Worm (Caenorhabditis elegans) whole organism, early embryonic: Measurements from ENCODE around the gene fip-2.

Source experiments
- B0310.2 ChIP-seq: sonication (generic microtip); optimal IDR thresholded peaks from 2 replicates; lab custom pipeline; 2016; ENCODE audit warnings: mild to moderate bottlenecking, missing genetic modification characterization, missing compliant biosample characterization
- F13C5.2 ChIP-seq: sonication (generic microtip); optimal IDR thresholded peaks from 2 replicates; lab custom pipeline; 2017; ENCODE audit warnings: mild to moderate bottlenecking, missing genetic modification characterization, inconsistent platforms, missing compliant biosample characterization
- aly-1 ChIP-seq: sonication (generic microtip); optimal IDR thresholded peaks from 2 replicates; lab custom pipeline; 2016; ENCODE audit warnings: missing genetic modification characterization, missing compliant biosample characterization
- ama-1 ChIP-seq: fragments of 150-350 bp; optimal IDR thresholded peaks from 2 replicates; lab custom pipeline; 2014
- ceh-13 ChIP-seq: fragments of 200-800 bp; sonication (Bioruptor generic); optimal IDR thresholded peaks from 2 replicates; lab custom pipeline; 2018; ENCODE audit warnings: mild to moderate bottlenecking, missing genetic modification characterization, missing compliant biosample characterization
- ceh-36 ChIP-seq: sonication (generic microtip); optimal IDR thresholded peaks from 2 replicates; lab custom pipeline; 2016; ENCODE audit warnings: missing genetic modification characterization, inconsistent platforms, missing compliant biosample characterization
- ets-7 ChIP-seq: sonication (generic microtip); optimal IDR thresholded peaks from 2 replicates; lab custom pipeline; 2016; ENCODE audit warnings: missing genotype, missing genetic modification characterization, missing compliant biosample characterization
- flt-1 ChIP-seq: fragments of 200-800 bp; sonication (Bioruptor generic); IDR thresholded peaks from 2 replicates; pipeline ENCODE4 v1.3.6; 2022; ENCODE audit warnings: missing genetic modification characterization, missing compliant biosample characterization
- hmbx-1 ChIP-seq: sonication (generic microtip); optimal IDR thresholded peaks from 2 replicates; lab custom pipeline; 2016; ENCODE audit warnings: mild to moderate bottlenecking, missing genetic modification characterization, missing compliant biosample characterization
- hmg-4 ChIP-seq: fragments of 200-800 bp; sonication (Bioruptor generic); optimal IDR thresholded peaks from 2 replicates; lab custom pipeline; 2018; ENCODE audit warnings: mild to moderate bottlenecking, missing genetic modification characterization, missing compliant biosample characterization
- hnd-1 ChIP-seq: sonication (generic microtip); optimal IDR thresholded peaks from 2 replicates; lab custom pipeline; 2016; ENCODE audit warnings: missing genetic modification characterization, missing compliant biosample characterization
- pes-1 ChIP-seq: fragments of 200-800 bp; sonication (Bioruptor generic); IDR thresholded peaks from 2 replicates; pipeline ENCODE4 v1.3.6; 2022; ENCODE audit warnings: missing genetic modification reagents, missing genetic modification characterization, missing compliant biosample characterization
- scrt-1 ChIP-seq: fragments of 200-800 bp; sonication (Bioruptor generic); IDR thresholded peaks from 2 replicates; pipeline ENCODE4 v1.3.6; 2022; ENCODE audit warnings: missing genetic modification characterization, missing compliant biosample characterization
- sea-1 ChIP-seq: fragments of 200-800 bp; sonication (Bioruptor generic); conservative IDR thresholded peaks from 2 replicates; pipeline ENCODE4 v1.3.6; 2022; ENCODE audit warnings: missing genetic modification characterization, missing compliant biosample characterization
- tbx-11 ChIP-seq: fragments of 200-800 bp; sonication (Bioruptor generic); IDR thresholded peaks from 2 replicates; pipeline ENCODE4 v1.3.6; 2022; ENCODE audit warnings: missing genetic modification characterization, missing compliant biosample characterization
- tbx-37 ChIP-seq: fragments of 200-800 bp; sonication (Bioruptor generic); conservative IDR thresholded peaks from 2 replicates; pipeline ENCODE4 v1.3.6; 2022; ENCODE audit warnings: missing genetic modification reagents, missing genetic modification characterization, missing compliant biosample characterization
- tra-4 ChIP-seq: sonication (generic microtip); optimal IDR thresholded peaks from 2 replicates; lab custom pipeline; 2017; ENCODE audit warnings: missing genetic modification characterization, missing compliant biosample characterization

Gene fip-2

ce11 chrV:9044871-9045270, 22.9 kb upstream of the fip-2 start, which contains the start of gene nhr-30:
Gene nhr-30 (plus strand): TSS chrV:9045171.
- TF ChIP-seq ama-1 (lab: Kevin White, UChicago): no peak
- TF ChIP-seq tbx-11 (GFP tag; lab: Robert Waterston, UW): no peak
- TF ChIP-seq hmg-4 (GFP tag; lab: Kevin White, UChicago): no peak
- TF ChIP-seq hmbx-1 (tag; lab: Kevin White, UChicago): no peak
- TF ChIP-seq aly-1 (tag; lab: Kevin White, UChicago): no peak
- no peak for TF ChIP-seq hnd-1 (tag; lab: Kevin White, UChicago)
- no peak for TF ChIP-seq F13C5.2 (tag; lab: Kevin White, UChicago)
- TF ChIP-seq ceh-36 (tag; lab: Kevin White, UChicago): no peak
- TF ChIP-seq sea-1: no peak
- no peak for TF ChIP-seq tra-4 (tag; lab: Kevin White, UChicago)
- TF ChIP-seq ceh-13 (GFP tag; lab: Kevin White, UChicago): no peak
- no peak for TF ChIP-seq scrt-1 (GFP tag; lab: Robert Waterston, UW)
- no peak for TF ChIP-seq pes-1 (GFP tag; lab: Robert Waterston, UW)

- TF ChIP-seq hmbx-1 (tag; lab: Kevin White, UChicago) (no peak), sea-1 (no peak), F13C5.2 (tag; lab: Kevin White, UChicago) (no peak), ceh-13 (GFP tag; lab: Kevin White, UChicago) (no peak), scrt-1 (GFP tag; lab: Robert Waterston, UW) (no peak), hnd-1 (tag; lab: Kevin White, UChicago) (no peak), ama-1 (lab: Kevin White, UChicago) (no peak), tbx-11 (GFP tag; lab: Robert Waterston, UW) (no peak), flt-1 (GFP tag; lab: Robert Waterston, UW) (no peak), ceh-36 (tag; lab: Kevin White, UChicago) (no peak), tra-4 (tag; lab: Kevin White, UChicago) (no peak)
Measured at ce11 chrV:9047555-9048049, 20.2 kb upstream of the fip-2 start, which contains the start of gene C25E10.17. Gene C25E10.17 (minus strand): TSS chrV:9047605.

- TF ChIP-seq ceh-13 (GFP tag; lab: Kevin White, UChicago): no peak
- no peak for TF ChIP-seq F13C5.2 (tag; lab: Kevin White, UChicago)
- no peak for TF ChIP-seq pes-1 (GFP tag; lab: Robert Waterston, UW)
- TF ChIP-seq hmg-4 (GFP tag; lab: Kevin White, UChicago): no peak
Measured at ce11 chrV:9049271-9049670, 18.5 kb upstream of the fip-2 start.

- TF ChIP-seq ets-7 (tag; lab: Kevin White, UChicago): no peak
- TF ChIP-seq sea-1: no peak
Measured at ce11 chrV:9051100-9051499, 16.7 kb upstream of the fip-2 start, which contains the start of gene C25E10.7. Gene C25E10.7 (minus strand): TSS chrV:9051200.

ce11 chrV:9053235-9053634, 14.5 kb upstream of the fip-2 start:
- no peak for TF ChIP-seq scrt-1 (GFP tag; lab: Robert Waterston, UW)
- no peak for TF ChIP-seq F13C5.2 (tag; lab: Kevin White, UChicago)
- TF ChIP-seq ama-1 (lab: Kevin White, UChicago): no peak

ce11 chrV:9053969-9054368, 13.8 kb upstream of the fip-2 start, which contains the start of gene C25E10.8:
Gene C25E10.8 (minus strand): TSS chrV:9054069.
- no peak for TF ChIP-seq flt-1 (GFP tag; lab: Robert Waterston, UW)
- TF ChIP-seq hmbx-1 (tag; lab: Kevin White, UChicago): no peak
- TF ChIP-seq sea-1: no peak
- TF ChIP-seq hmg-4 (GFP tag; lab: Kevin White, UChicago): no peak
- TF ChIP-seq B0310.2 (tag; lab: Kevin White, UChicago): no peak
- no peak for TF ChIP-seq ama-1 (lab: Kevin White, UChicago)
- no peak for TF ChIP-seq pes-1 (GFP tag; lab: Robert Waterston, UW)
- no peak for TF ChIP-seq tra-4 (tag; lab: Kevin White, UChicago)
- TF ChIP-seq F13C5.2 (tag; lab: Kevin White, UChicago): no peak
- no peak for TF ChIP-seq ceh-36 (tag; lab: Kevin White, UChicago)
- TF ChIP-seq tbx-37 (GFP tag; lab: Robert Waterston, UW): no peak
- TF ChIP-seq ceh-13 (GFP tag; lab: Kevin White, UChicago): no peak
- TF ChIP-seq tbx-11 (GFP tag; lab: Robert Waterston, UW): no peak
- TF ChIP-seq ets-7 (tag; lab: Kevin White, UChicago): no peak
- no peak for TF ChIP-seq hnd-1 (tag; lab: Kevin White, UChicago)
- no peak for TF ChIP-seq aly-1 (tag; lab: Kevin White, UChicago)
- TF ChIP-seq scrt-1 (GFP tag; lab: Robert Waterston, UW): no peak

- TF ChIP-seq hmg-4 (GFP tag; lab: Kevin White, UChicago) (no peak), hnd-1 (tag; lab: Kevin White, UChicago) (no peak), scrt-1 (GFP tag; lab: Robert Waterston, UW) (no peak), pes-1 (GFP tag; lab: Robert Waterston, UW) (no peak), sea-1 (no peak)
Measured at ce11 chrV:9054771-9055170, 13.0 kb upstream of the fip-2 start, which contains the start of gene swm-1. Gene swm-1 (minus strand): TSS chrV:9054871.

ce11 chrV:9055644-9056043, 12.1 kb upstream of the fip-2 start:
- no peak for TF ChIP-seq tra-4 (tag; lab: Kevin White, UChicago)
- no peak for TF ChIP-seq flt-1 (GFP tag; lab: Robert Waterston, UW)
- no peak for TF ChIP-seq tbx-11 (GFP tag; lab: Robert Waterston, UW)
